Worm (Caenorhabditis elegans): ENCODE results near the gene srw-107.

The srw-107 gene

ce11 chrV:502803-503273 is 18.6 kb downstream of the srw-107 start, which contains the start of gene T01G6.10:
Gene T01G6.10, minus strand, starts transcription at chrV:503223.
- TF ChIP-seq scrt-1 (GFP tag; IDR thresholded peaks at IDR 0.05) (no peak), hnd-1 (tag; optimal IDR thresholded peaks at IDR 0.05) (no peak), tbx-11 (GFP tag; IDR thresholded peaks at IDR 0.05) (no peak), F13C5.2 (tag; optimal IDR thresholded peaks at IDR 0.05) (no peak), aly-1 (tag; optimal IDR thresholded peaks at IDR 0.05) (no peak), hmg-4 (GFP tag; optimal IDR thresholded peaks at IDR 0.05) (no peak), ceh-36 (tag; optimal IDR thresholded peaks at IDR 0.05) (no peak), hmbx-1 (tag; optimal IDR thresholded peaks at IDR 0.05) (no peak), tbx-37 (GFP tag; conservative IDR thresholded peaks at IDR 0.05) (no peak), sea-1 (GFP tag; conservative IDR thresholded peaks at IDR 0.05) (no peak), tra-4 (tag; optimal IDR thresholded peaks at IDR 0.05) (no peak), ceh-13 (GFP tag; optimal IDR thresholded peaks at IDR 0.05) (no peak)

ce11 chrV:501230-501629 is 20.2 kb downstream of the srw-107 start, which contains the start of gene str-256:
Gene str-256, minus strand, starts transcription at chrV:501330.
- TF ChIP-seq flt-1 (GFP tag; IDR thresholded peaks at IDR 0.05) (no peak), tbx-11 (GFP tag; IDR thresholded peaks at IDR 0.05) (no peak), tbx-37 (GFP tag; conservative IDR thresholded peaks at IDR 0.05) (no peak), ets-7 (tag; optimal IDR thresholded peaks at IDR 0.05) (no peak), hmbx-1 (tag; optimal IDR thresholded peaks at IDR 0.05) (no peak), ama-1 (optimal IDR thresholded peaks at IDR 0.05) (no peak), pes-1 (GFP tag; IDR thresholded peaks at IDR 0.05) (no peak), B0310.2 (tag; optimal IDR thresholded peaks at IDR 0.05) (no peak), tra-4 (tag; optimal IDR thresholded peaks at IDR 0.05) (no peak), hmg-4 (GFP tag; optimal IDR thresholded peaks at IDR 0.05) (no peak), F13C5.2 (tag; optimal IDR thresholded peaks at IDR 0.05) (no peak), ceh-36 (tag; optimal IDR thresholded peaks at IDR 0.05) (no peak), ceh-13 (GFP tag; optimal IDR thresholded peaks at IDR 0.05) (no peak), hnd-1 (tag; optimal IDR thresholded peaks at IDR 0.05) (no peak), scrt-1 (GFP tag; IDR thresholded peaks at IDR 0.05) (no peak)

- TF ChIP-seq tbx-37 (GFP tag; conservative IDR thresholded peaks at IDR 0.05) (no peak), ama-1 (optimal IDR thresholded peaks at IDR 0.05) (no peak), hmbx-1 (tag; optimal IDR thresholded peaks at IDR 0.05) (no peak), F13C5.2 (tag; optimal IDR thresholded peaks at IDR 0.05) (no peak), flt-1 (GFP tag; IDR thresholded peaks at IDR 0.05) (no peak), ets-7 (tag; optimal IDR thresholded peaks at IDR 0.05) (no peak), hmg-4 (GFP tag; optimal IDR thresholded peaks at IDR 0.05) (no peak), pes-1 (GFP tag; IDR thresholded peaks at IDR 0.05) (no peak)
These were observed 20.9 kb downstream of the srw-107 start for ce11 chrV:500535-500934.

- TF ChIP-seq hnd-1 (tag; optimal IDR thresholded peaks at IDR 0.05) = no peak
- no peak for TF ChIP-seq pes-1 (GFP tag; IDR thresholded peaks at IDR 0.05)
- no peak for TF ChIP-seq ceh-13 (GFP tag; optimal IDR thresholded peaks at IDR 0.05)
- no peak for TF ChIP-seq aly-1 (tag; optimal IDR thresholded peaks at IDR 0.05)
- no peak for TF ChIP-seq hmbx-1 (tag; optimal IDR thresholded peaks at IDR 0.05)
- TF ChIP-seq flt-1 (GFP tag; IDR thresholded peaks at IDR 0.05) = no peak
- TF ChIP-seq tbx-11 (GFP tag; IDR thresholded peaks at IDR 0.05) = no peak
- TF ChIP-seq ama-1 (optimal IDR thresholded peaks at IDR 0.05) = no peak
These were observed 24.0 kb downstream of the srw-107 start, which contains the start of gene T01G6.1 for ce11 chrV:497399-497798. Gene T01G6.1, plus strand, starts transcription at chrV:497699.

- no peak for TF ChIP-seq hnd-1 (tag; optimal IDR thresholded peaks at IDR 0.05)
- TF ChIP-seq ceh-36 (tag; optimal IDR thresholded peaks at IDR 0.05) = no peak
- no peak for TF ChIP-seq hmbx-1 (tag; optimal IDR thresholded peaks at IDR 0.05)
- TF ChIP-seq ama-1 (optimal IDR thresholded peaks at IDR 0.05) = no peak
- TF ChIP-seq ceh-13 (GFP tag; optimal IDR thresholded peaks at IDR 0.05) = no peak
- no peak for TF ChIP-seq ets-7 (tag; optimal IDR thresholded peaks at IDR 0.05)
- no peak for TF ChIP-seq F13C5.2 (tag; optimal IDR thresholded peaks at IDR 0.05)
- no peak for TF ChIP-seq tbx-37 (GFP tag; conservative IDR thresholded peaks at IDR 0.05)
- TF ChIP-seq aly-1 (tag; optimal IDR thresholded peaks at IDR 0.05) = no peak
- TF ChIP-seq hmg-4 (GFP tag; optimal IDR thresholded peaks at IDR 0.05) = no peak
- no peak for TF ChIP-seq flt-1 (GFP tag; IDR thresholded peaks at IDR 0.05)
- TF ChIP-seq tbx-11 (GFP tag; IDR thresholded peaks at IDR 0.05) = no peak
- TF ChIP-seq pes-1 (GFP tag; IDR thresholded peaks at IDR 0.05) = no peak
- TF ChIP-seq B0310.2 (tag; optimal IDR thresholded peaks at IDR 0.05) = no peak
- no peak for TF ChIP-seq tra-4 (tag; optimal IDR thresholded peaks at IDR 0.05)
- TF ChIP-seq scrt-1 (GFP tag; IDR thresholded peaks at IDR 0.05) = no peak
These were observed 27.1 kb downstream of the srw-107 start, which contains the start of gene nhr-131 for ce11 chrV:494284-494683. Gene nhr-131, plus strand, starts transcription at chrV:494370.

- no peak for TF ChIP-seq aly-1 (tag; optimal IDR thresholded peaks at IDR 0.05)
- TF ChIP-seq flt-1 (GFP tag; IDR thresholded peaks at IDR 0.05) = no peak
- TF ChIP-seq hnd-1 (tag; optimal IDR thresholded peaks at IDR 0.05) = no peak
- no peak for TF ChIP-seq ama-1 (optimal IDR thresholded peaks at IDR 0.05)
- TF ChIP-seq hmg-4 (GFP tag; optimal IDR thresholded peaks at IDR 0.05) = no peak
- TF ChIP-seq pes-1 (GFP tag; IDR thresholded peaks at IDR 0.05) = no peak
- TF ChIP-seq hmbx-1 (tag; optimal IDR thresholded peaks at IDR 0.05) = no peak
- TF ChIP-seq tbx-37 (GFP tag; conservative IDR thresholded peaks at IDR 0.05) = no peak
- TF ChIP-seq ets-7 (tag; optimal IDR thresholded peaks at IDR 0.05) = no peak
- TF ChIP-seq tra-4 (tag; optimal IDR thresholded peaks at IDR 0.05) = no peak
These were observed 30.0 kb downstream of the srw-107 start, which contains the start of gene str-196 for ce11 chrV:491432-491831. Gene str-196, plus strand, starts transcription at chrV:491732.

ce11 chrV:489320-489719 is 32.1 kb downstream of the srw-107 start, which contains the start of gene nhr-106:
Gene nhr-106, plus strand, starts transcription at chrV:489620.
- no peak for TF ChIP-seq ets-7 (tag; optimal IDR thresholded peaks at IDR 0.05)
- TF ChIP-seq ceh-36 (tag; optimal IDR thresholded peaks at IDR 0.05) = no peak
- no peak for TF ChIP-seq tbx-37 (GFP tag; conservative IDR thresholded peaks at IDR 0.05)

ce11 chrV:487980-488379 is 33.4 kb downstream of the srw-107 start:
- TF ChIP-seq hmbx-1 (tag; optimal IDR thresholded peaks at IDR 0.05) (no peak), hmg-4 (GFP tag; optimal IDR thresholded peaks at IDR 0.05) (no peak), ama-1 (optimal IDR thresholded peaks at IDR 0.05) (no peak), tbx-11 (GFP tag; IDR thresholded peaks at IDR 0.05) (no peak), tbx-37 (GFP tag; conservative IDR thresholded peaks at IDR 0.05) (no peak), F13C5.2 (tag; optimal IDR thresholded peaks at IDR 0.05) (no peak), flt-1 (GFP tag; IDR thresholded peaks at IDR 0.05) (no peak), hnd-1 (tag; optimal IDR thresholded peaks at IDR 0.05) (no peak)

Data from whole organism, early embryonic.